Worm (Caenorhabditis elegans): ENCODE data around the gene ptp-2.

The ptp-2 gene

ce11 chrII:5884252-5884651 is 34.2 kb upstream of the ptp-2 start, which contains the start of gene rfip-1:
Gene rfip-1 (plus strand): TSS chrII:5884552.
- TF ChIP-seq gei-8 (GFP tag; optimal IDR thresholded peaks at IDR 0.05) (no peak), unc-39 (tag; optimal IDR thresholded peaks at IDR 0.05) (no peak), nhr-10 (tag; optimal IDR thresholded peaks at IDR 0.05) (no peak), aha-1 (tag) (no peak), ces-1 (GFP tag; optimal IDR thresholded peaks at IDR 0.05) (no peak), spr-3 (GFP tag; optimal IDR thresholded peaks at IDR 0.05) (no peak), nhr-41 (GFP tag; IDR thresholded peaks at IDR 0.05) (no peak), D1046.2 (GFP tag; IDR thresholded peaks at IDR 0.05) (no peak), ctbp-1 (GFP tag; IDR thresholded peaks at IDR 0.05) (no peak), lin-38 (GFP tag; IDR thresholded peaks at IDR 0.05) (no peak), dve-1 (tag; optimal IDR thresholded peaks at IDR 0.05; ENCODE audit: insufficient read depth) (no peak), zip-11 (GFP tag; IDR thresholded peaks at IDR 0.05) (no peak), zfp-2 (tag; optimal IDR thresholded peaks at IDR 0.05) (no peak), Y75B8A.6 (GFP tag; IDR thresholded peaks at IDR 0.05) (no peak), mxl-2 (GFP tag; conservative IDR thresholded peaks at IDR 0.05) (no peak), lin-1 (GFP tag; IDR thresholded peaks at IDR 0.05) (no peak), nhr-111 (GFP tag; optimal IDR thresholded peaks at IDR 0.05) (no peak), zfp-3 (GFP tag; conservative IDR thresholded peaks at IDR 0.05) (no peak)

DNA sequence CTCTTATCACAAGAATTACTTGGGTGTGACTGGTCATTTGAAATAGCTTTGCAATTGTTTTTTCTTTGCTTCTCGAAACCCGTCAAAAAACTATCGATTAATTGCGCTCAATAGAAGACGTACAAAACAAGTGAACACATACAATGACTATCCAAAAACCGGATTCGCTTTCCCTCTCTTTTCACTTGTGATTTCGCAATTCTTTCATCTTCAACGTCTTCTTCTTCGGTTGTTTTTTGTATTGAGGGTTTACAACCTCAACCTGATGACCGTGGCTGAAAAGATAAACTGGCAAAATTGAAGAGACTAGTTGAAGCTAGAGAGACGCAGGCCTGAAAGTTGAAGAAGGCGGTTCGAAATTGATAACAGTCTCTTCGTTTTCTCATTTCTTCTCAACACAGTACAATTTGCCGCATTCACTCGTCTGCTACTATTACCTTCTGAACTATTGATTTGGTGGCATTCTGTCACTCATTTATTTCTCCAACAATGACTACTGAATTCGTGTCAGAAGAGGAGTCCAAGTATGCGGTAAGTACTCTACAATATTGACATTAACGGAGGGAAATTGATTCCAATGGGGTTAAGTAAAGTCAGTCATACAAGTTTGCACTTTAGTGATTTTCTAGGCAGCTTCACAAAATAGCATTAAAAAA is 32.4 kb upstream of the ptp-2 start:
- TF ChIP-seq lin-39 (tag; optimal IDR thresholded peaks at IDR 0.05): no peak
- no peak for TF ChIP-seq daf-8 (GFP tag; IDR thresholded peaks at IDR 0.05)
- peak; percentile 48 for TF ChIP-seq mxl-3 (GFP tag; optimal IDR thresholded peaks at IDR 0.05)
- no peak for TF ChIP-seq tag-97 (GFP tag; IDR thresholded peaks at IDR 0.05)
- peak; percentile 66 for TF ChIP-seq cey-2 (tag; optimal IDR thresholded peaks at IDR 0.05; ENCODE audit: borderline replicate concordance, insufficient read depth)
- no peak for TF ChIP-seq fkh-10 (GFP tag; optimal IDR thresholded peaks at IDR 0.05)
- no peak for TF ChIP-seq Y48G9A.11 (GFP tag; IDR thresholded peaks at IDR 0.05)
- TF ChIP-seq hlh-30 (tag; optimal IDR thresholded peaks at IDR 0.05; ENCODE audit: insufficient read depth): peak; percentile 59
- peak; percentile 64 for TF ChIP-seq mep-1 (tag; optimal IDR thresholded peaks at IDR 0.05)
- peak; percentile 81 for TF ChIP-seq nhr-28 (tag; optimal IDR thresholded peaks at IDR 0.05)
- peak; percentile 30 for TF ChIP-seq mes-2 (tag; optimal IDR thresholded peaks at IDR 0.05; ENCODE audit: poor library complexity, severe bottlenecking)
- TF ChIP-seq rbr-2 (tag; optimal IDR thresholded peaks at IDR 0.05): no peak
- TF ChIP-seq F44E2.7 (GFP tag; IDR thresholded peaks at IDR 0.05): no peak
- TF ChIP-seq unc-39 (tag; optimal IDR thresholded peaks at IDR 0.05): no peak
- no peak for TF ChIP-seq zfp-2 (tag; optimal IDR thresholded peaks at IDR 0.05)
- TF ChIP-seq pha-4 (GFP tag; IDR thresholded peaks at IDR 0.05): no peak
- no peak for TF ChIP-seq pha-4 (tag; optimal IDR thresholded peaks at IDR 0.05)
- no peak for TF ChIP-seq F26F4.8 (GFP tag; conservative IDR thresholded peaks at IDR 0.05)
- peak; percentile 57 for TF ChIP-seq ama-1 (optimal IDR thresholded peaks at IDR 0.05)
- TF ChIP-seq nhr-76 (tag; optimal IDR thresholded peaks at IDR 0.05): no peak
- TF ChIP-seq Y75B8A.6 (GFP tag; IDR thresholded peaks at IDR 0.05): no peak
- TF ChIP-seq nhr-48 (tag; optimal IDR thresholded peaks at IDR 0.05): peak; percentile 42
- no peak for TF ChIP-seq sdz-12 (GFP tag; optimal IDR thresholded peaks at IDR 0.05)
- TF ChIP-seq Y5F2A.4 (GFP tag; optimal IDR thresholded peaks at IDR 0.05): no peak
- TF ChIP-seq snpc-4 (tag; optimal IDR thresholded peaks at IDR 0.05): no peak
- TF ChIP-seq D1046.2 (GFP tag; IDR thresholded peaks at IDR 0.05): no peak
- no peak for TF ChIP-seq F10B5.3 (tag; optimal IDR thresholded peaks at IDR 0.05)
- TF ChIP-seq nhr-25 (tag; optimal IDR thresholded peaks at IDR 0.05; ENCODE audit: borderline replicate concordance, insufficient read depth): no peak
- TF ChIP-seq vab-7 (GFP tag; IDR thresholded peaks at IDR 0.05): no peak
- no peak for TF ChIP-seq ctbp-1 (GFP tag; IDR thresholded peaks at IDR 0.05)
- TF ChIP-seq lin-13 (GFP tag; optimal IDR thresholded peaks at IDR 0.05): no peak
- TF ChIP-seq nhr-6 (tag; optimal IDR thresholded peaks at IDR 0.05): peak; percentile 52
- TF ChIP-seq dmd-8 (GFP tag; IDR thresholded peaks at IDR 0.05): no peak
- no peak for TF ChIP-seq snpc-1.2 (GFP tag; IDR thresholded peaks at IDR 0.05)
- TF ChIP-seq nhr-237 (tag; optimal IDR thresholded peaks at IDR 0.05): no peak
- TF ChIP-seq pqm-1 (tag; optimal IDR thresholded peaks at IDR 0.05): no peak
- peak; percentile 10 for TF ChIP-seq nhr-77 (tag; optimal IDR thresholded peaks at IDR 0.05)
